Worm (Caenorhabditis elegans) whole organism, midembryonic: ENCODE data around the gene F16G10.5.

Experiments
- T22C8.4 ChIP-seq: fragments of 200-800 bp; sonication (Bioruptor generic); IDR thresholded peaks from 2 replicates; pipeline ENCODE4 v1.3.6; 2022; ENCODE audit warnings: missing genetic modification characterization, missing compliant biosample characterization
- cog-1 ChIP-seq: sonication (generic microtip); optimal IDR thresholded peaks from 2 replicates; lab custom pipeline; 2016; ENCODE audit warnings: missing genetic modification characterization, missing compliant biosample characterization
- flt-1 ChIP-seq: fragments of 200-800 bp; sonication (Bioruptor generic); IDR thresholded peaks from 2 replicates; pipeline ENCODE4 v1.3.6; 2022; ENCODE audit warnings: missing genetic modification characterization, missing compliant biosample characterization
- klf-2 ChIP-seq: fragments of 200-800 bp; sonication (Bioruptor generic); conservative IDR thresholded peaks from 2 replicates; pipeline ENCODE4 v1.3.6; 2022; ENCODE audit warnings: missing genetic modification reagents, missing genetic modification characterization, missing compliant biosample characterization
- ref-1 ChIP-seq: fragments of 200-800 bp; sonication (Bioruptor generic); conservative IDR thresholded peaks from 2 replicates; pipeline ENCODE4 v1.3.6; 2022; ENCODE audit warnings: missing genetic modification reagents, missing genetic modification characterization, missing compliant biosample characterization
- ztf-23 ChIP-seq: fragments of 200-800 bp; sonication (Bioruptor generic); IDR thresholded peaks from 2 replicates; pipeline ENCODE4 v1.3.6; 2022; ENCODE audit warnings: missing genetic modification reagents, missing genetic modification characterization, missing compliant biosample characterization
- ztf-29 ChIP-seq: fragments of 200-800 bp; sonication (Bioruptor generic); IDR thresholded peaks from 2 replicates; pipeline ENCODE4 v1.3.6; 2022; ENCODE audit warnings: missing genetic modification reagents, missing genetic modification characterization, missing compliant biosample characterization

- TF ChIP-seq ztf-23 (GFP tag; lab: Robert Waterston, UW) (no peak), cog-1 (tag; lab: Kevin White, UChicago) (no peak), flt-1 (GFP tag; lab: Robert Waterston, UW) (no peak), klf-2 (GFP tag; lab: Robert Waterston, UW) (no peak), ref-1 (GFP tag; lab: Robert Waterston, UW) (no peak), T22C8.4 (GFP tag; lab: Robert Waterston, UW) (no peak), ztf-29 (no peak)
These were observed 7.2 kb upstream of the F16G10.5 start, which contains the start of gene F43C11.16 for ce11 chrII:2359965-2360364.
